Fruit fly (Drosophila melanogaster): Measurements from ENCODE around the gene CG3281.

CG3281 gene

dm6 chr3R:11949387-11950029, 13.1 kb downstream of the CG3281 start, which contains the start of gene CG31211 (continued):
- TF ChIP-seq Eip74EF (GFP tag; optimal IDR thresholded peaks at IDR 0.05), result no peak
- TF ChIP-seq Pdp1 (GFP tag; optimal IDR thresholded peaks at IDR 0.05), result no peak
- TF ChIP-seq vnd (GFP tag; IDR thresholded peaks at IDR 0.05; ENCODE audit: partially characterized antibody), result no peak
- no peak for TF ChIP-seq CG17328 (GFP tag; IDR thresholded peaks at IDR 0.05)
- no peak for TF ChIP-seq CG10979 (tag; optimal IDR thresholded peaks at IDR 0.05)
- TF ChIP-seq ttk (GFP tag; IDR thresholded peaks at IDR 0.05), result no peak
- no peak for TF ChIP-seq CG6813 (GFP tag; optimal IDR thresholded peaks at IDR 0.05)
- TF ChIP-seq ro (GFP tag; IDR thresholded peaks at IDR 0.05), result no peak
- peak; percentile 71 for TF ChIP-seq CG3995 (GFP tag; optimal IDR thresholded peaks at IDR 0.05)
- peak; percentile 27 for TF ChIP-seq tio (GFP tag; optimal IDR thresholded peaks at IDR 0.05)
- TF ChIP-seq ERR (GFP tag; optimal IDR thresholded peaks at IDR 0.05), result no peak
- no peak for TF ChIP-seq CG10274 (GFP tag; optimal IDR thresholded peaks at IDR 0.05)
- no peak for TF ChIP-seq jumu (GFP tag; optimal IDR thresholded peaks at IDR 0.05)
- TF ChIP-seq hth (optimal IDR thresholded peaks at IDR 0.05), result no peak
- no peak for TF ChIP-seq CG1024 (GFP tag; IDR thresholded peaks at IDR 0.05)
- no peak for TF ChIP-seq Xrp1 (GFP tag; IDR thresholded peaks at IDR 0.05)
- TF ChIP-seq CG5180 (GFP tag; optimal IDR thresholded peaks at IDR 0.05), result no peak
- TF ChIP-seq CG17186 (GFP tag; optimal IDR thresholded peaks at IDR 0.05), result peak; percentile 8
- no peak for TF ChIP-seq sug (tag; optimal IDR thresholded peaks at IDR 0.05)
- peak; percentile 8 for TF ChIP-seq ftz-f1 (GFP tag; optimal IDR thresholded peaks at IDR 0.05)
- no peak for TF ChIP-seq CG15479 (GFP tag; optimal IDR thresholded peaks at IDR 0.05)
- no peak for TF ChIP-seq CG8765 (GFP tag; IDR thresholded peaks at IDR 0.05)
- TF ChIP-seq Deaf1 (tag; optimal IDR thresholded peaks at IDR 0.05), result peak; percentile 23
- no peak for TF ChIP-seq nom (GFP tag; optimal IDR thresholded peaks at IDR 0.05)
- no peak for TF ChIP-seq CG34376 (GFP tag; optimal IDR thresholded peaks at IDR 0.05)
- no peak for TF ChIP-seq Drgx (GFP tag; IDR thresholded peaks at IDR 0.05)
- TF ChIP-seq zf30C (GFP tag; optimal IDR thresholded peaks at IDR 0.05), result no peak
- peak; percentile 71 for TF ChIP-seq CG10462 (GFP tag; optimal IDR thresholded peaks at IDR 0.05)
- TF ChIP-seq gce (GFP tag; IDR thresholded peaks at IDR 0.05), result no peak
- peak; percentile 96 for TF ChIP-seq phol (tag; optimal IDR thresholded peaks at IDR 0.05)
- TF ChIP-seq CG12391 (tag; optimal IDR thresholded peaks at IDR 0.05), result peak; percentile 41
- TF ChIP-seq CG8290 (GFP tag; optimal IDR thresholded peaks at IDR 0.05), result no peak
- no peak for TF ChIP-seq CG8290 (tag; optimal IDR thresholded peaks at IDR 0.05)
- TF ChIP-seq CoRest (tag; optimal IDR thresholded peaks at IDR 0.05), result peak; percentile 26
- no peak for TF ChIP-seq emc (GFP tag; optimal IDR thresholded peaks at IDR 0.05)
- TF ChIP-seq CG3281 (GFP tag; optimal IDR thresholded peaks at IDR 0.05), result peak; percentile 50
- no peak for TF ChIP-seq ken (GFP tag; IDR thresholded peaks at IDR 0.05)
- no peak for TF ChIP-seq CG17802 (tag; optimal IDR thresholded peaks at IDR 0.05)
- TF ChIP-seq MBD-R2 (GFP tag; IDR thresholded peaks at IDR 0.05), result no peak
- peak; percentile 34 for TF ChIP-seq CG30020 (tag; optimal IDR thresholded peaks at IDR 0.05)
- no peak for TF ChIP-seq CG33557 (GFP tag; optimal IDR thresholded peaks at IDR 0.05)
- no peak for TF ChIP-seq bbx (GFP tag; IDR thresholded peaks at IDR 0.05; ENCODE audit: partially characterized antibody)
- TF ChIP-seq sens (GFP tag), result peak; percentile 69
- no peak for TF ChIP-seq CG4404 (GFP tag; IDR thresholded peaks at IDR 0.05)
- TF ChIP-seq CHES-1-like (GFP tag; optimal IDR thresholded peaks at IDR 0.05), result no peak
- TF ChIP-seq run (tag; optimal IDR thresholded peaks at IDR 0.05), result no peak
- peak in 1 of 2 experiments; percentile 70 for TF ChIP-seq tll (GFP tag; optimal IDR thresholded peaks at IDR 0.05)
- TF ChIP-seq Neu2 (GFP tag; optimal IDR thresholded peaks at IDR 0.05; ENCODE audit: borderline replicate concordance), result no peak
- no peak for TF ChIP-seq z (GFP tag; IDR thresholded peaks at IDR 0.05)
- TF ChIP-seq pita (GFP tag; optimal IDR thresholded peaks at IDR 0.05), result no peak
